Worm (Caenorhabditis elegans): Measurements from ENCODE around the gene F53E10.5.

DNA sequence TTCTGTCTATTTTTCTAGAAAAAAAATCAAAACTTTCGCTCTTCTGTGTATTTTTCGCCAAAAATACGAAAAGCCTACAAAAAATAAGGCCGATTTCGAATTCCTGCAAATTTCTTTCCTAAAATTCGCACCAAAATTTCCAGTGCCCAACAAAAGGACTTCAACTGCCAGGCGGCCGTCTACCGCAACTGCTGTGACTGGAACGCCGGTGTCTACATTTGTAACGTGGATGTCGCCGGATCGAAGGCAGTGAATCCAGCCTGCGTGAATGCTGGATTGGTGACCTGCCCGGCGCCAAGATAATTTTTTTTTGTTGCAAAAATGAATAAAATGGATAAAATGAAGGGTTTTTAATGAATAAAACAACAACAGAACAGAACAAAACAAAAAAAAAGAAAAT, 3.1 kb upstream of the F53E10.5 start:
- TF ChIP-seq hlh-6 (tag; optimal IDR thresholded peaks at IDR 0.05) (no peak), K09A11.1 (tag; optimal IDR thresholded peaks at IDR 0.05; ENCODE audit: insufficient read depth) (no peak), ceh-30 (tag; optimal IDR thresholded peaks at IDR 0.05) (no peak), gmeb-2 (tag; optimal IDR thresholded peaks at IDR 0.05) (no peak), nhr-11 (tag; optimal IDR thresholded peaks at IDR 0.05) (no peak), unc-86 (tag; optimal IDR thresholded peaks at IDR 0.05) (no peak), tbx-2 (tag; optimal IDR thresholded peaks at IDR 0.05) (no peak), che-1 (tag; optimal IDR thresholded peaks at IDR 0.05) (no peak), sox-4 (tag; optimal IDR thresholded peaks at IDR 0.05) (no peak), ceh-31 (tag; optimal IDR thresholded peaks at IDR 0.05) (no peak), ama-1 (optimal IDR thresholded peaks at IDR 0.05) (no peak)

Measured in whole organism, late embryonic.